Worm (Caenorhabditis elegans) whole organism, young adult: ENCODE results near the gene chdh-1.

Experiments used
- B0035.1 ChIP-seq: sonication (generic microtip); optimal IDR thresholded peaks from 2 replicates; lab custom pipeline; 2016; ENCODE audit warnings: missing genetic modification characterization, mild to moderate bottlenecking, missing compliant biosample characterization, missing genotype, missing genetic modification reagents
- F37B4.10 ChIP-seq: fragments of 200-800 bp; sonication (Bioruptor generic); IDR thresholded peaks from 2 replicates; pipeline ENCODE4 v1.3.6; 2022; ENCODE audit warnings: missing genetic modification characterization, missing compliant biosample characterization
- nfya-1 ChIP-seq: sonication (generic microtip); optimal IDR thresholded peaks from 2 replicates; lab custom pipeline; 2017; ENCODE audit warnings: antibody characterized with exemption, missing compliant biosample characterization, missing genetic modification characterization, borderline replicate concordance; ENCODE audit not compliant: insufficient read depth
- nfyb-1 ChIP-seq: fragments of 200-800 bp; sonication (Bioruptor generic); IDR thresholded peaks from 2 replicates; pipeline ENCODE4 v1.3.6; 2022; ENCODE audit warnings: missing genetic modification reagents, missing genetic modification characterization, missing compliant biosample characterization
- rcor-1 ChIP-seq: fragments of 200-800 bp; sonication (Bioruptor generic); IDR thresholded peaks from 2 replicates; pipeline ENCODE4 v1.3.6; 2022; ENCODE audit warnings: missing genetic modification reagents, missing genetic modification characterization, missing compliant biosample characterization

- 0 out of 2 replicates have a peak, but pooled peaks have one; percentile 9 for TF ChIP-seq rcor-1 (GFP tag; lab: Robert Waterston, UW)
- 0 out of 2 replicates have a peak, but pooled peaks have one; percentile 80 for TF ChIP-seq F37B4.10 (GFP tag; lab: Robert Waterston, UW)
- no peak for TF ChIP-seq nfya-1 (tag; lab: Kevin White, UChicago)
- peak; percentile 62 for TF ChIP-seq B0035.1 (tag; lab: Kevin White, UChicago)
- peak; percentile 78 for TF ChIP-seq nfyb-1
Measured at ce11 chrII:8747246-8747938, 48.7 kb upstream of the chdh-1 start.
